Fruit fly (Drosophila melanogaster): ENCODE data around the gene Rbcn-3A.

Rbcn-3A gene

dm6 chrX:6255414-6255915, at the start of gene Rbcn-3A, which contains the start of gene Spx (continued):
- TF ChIP-seq CG7786 (GFP tag; optimal IDR thresholded peaks at IDR 0.05) (no peak), Hmx (GFP tag; optimal IDR thresholded peaks at IDR 0.05) (no peak), dmrt11E (tag; optimal IDR thresholded peaks at IDR 0.05) (peak; percentile 50), mld (GFP tag; IDR thresholded peaks at IDR 0.05; ENCODE audit: partially characterized antibody) (peak; percentile 61; the same call in 2 of the 3 replicates), Doc2 (GFP tag; IDR thresholded peaks at IDR 0.05) (no peak), Gug (GFP tag; IDR thresholded peaks at IDR 0.05) (peak; percentile 39; the same call in 1 of the 4 replicates), CG6683 (GFP tag; optimal IDR thresholded peaks at IDR 0.05) (no peak), tio (GFP tag; optimal IDR thresholded peaks at IDR 0.05) (no peak), unc-4 (GFP tag; IDR thresholded peaks at IDR 0.05; ENCODE audit: partially characterized antibody) (peak; percentile 93), sug (tag; optimal IDR thresholded peaks at IDR 0.05) (peak; percentile 33), nerfin-2 (GFP tag; IDR thresholded peaks at IDR 0.05; ENCODE audit: partially characterized antibody) (peak; percentile 89), CG10979 (tag; optimal IDR thresholded peaks at IDR 0.05) (peak; percentile 2), CG4707 (GFP tag; optimal IDR thresholded peaks at IDR 0.05) (no peak), zf30C (GFP tag; optimal IDR thresholded peaks at IDR 0.05) (no peak), CG8290 (GFP tag; optimal IDR thresholded peaks at IDR 0.05) (no peak), CG8290 (tag; optimal IDR thresholded peaks at IDR 0.05) (no peak), pzg (GFP tag; optimal IDR thresholded peaks at IDR 0.05) (peak; percentile 42), CG14667 (GFP tag; IDR thresholded peaks at IDR 0.05) (no peak), kah (GFP tag; optimal IDR thresholded peaks at IDR 0.05) (no peak), D19A (tag; optimal IDR thresholded peaks at IDR 0.05) (peak; percentile 21), Myb (GFP tag; optimal IDR thresholded peaks at IDR 0.05) (no peak), Med (GFP tag) (no peak), CG3065 (GFP tag; optimal IDR thresholded peaks at IDR 0.05) (no peak), pros (GFP tag; optimal IDR thresholded peaks at IDR 0.05) (no peak), cato (GFP tag; optimal IDR thresholded peaks at IDR 0.05; ENCODE audit: borderline replicate concordance) (no peak), CG9215 (GFP tag; IDR thresholded peaks at IDR 0.05) (0 out of 2 replicates have a peak, but pooled peaks have one; percentile 11), exex (tag; optimal IDR thresholded peaks at IDR 0.05) (no peak), B-H2 (GFP tag; optimal IDR thresholded peaks at IDR 0.05) (peak; percentile 6), CG15011 (GFP tag; optimal IDR thresholded peaks at IDR 0.05) (no peak), Hmr (GFP tag; optimal IDR thresholded peaks at IDR 0.05) (peak; percentile 27), CG14710 (tag; optimal IDR thresholded peaks at IDR 0.05) (peak; percentile 65), CG16863 (GFP tag; optimal IDR thresholded peaks at IDR 0.05) (no peak), sens (GFP tag) (peak; percentile 57), Abd-B (GFP tag; optimal IDR thresholded peaks at IDR 0.05) (peak; percentile 40), CG7987 (GFP tag; optimal IDR thresholded peaks at IDR 0.05) (no peak), CG10209 (GFP tag; optimal IDR thresholded peaks at IDR 0.05) (no peak), CG4730 (GFP tag; IDR thresholded peaks at IDR 0.05) (no peak), Hand (GFP tag; optimal IDR thresholded peaks at IDR 0.05) (no peak), CG1233 (GFP tag; optimal IDR thresholded peaks at IDR 0.05) (no peak), CG33213 (GFP tag; optimal IDR thresholded peaks at IDR 0.05) (no peak), yki (optimal IDR thresholded peaks at IDR 0.05) (no peak), Lpt (GFP tag; optimal IDR thresholded peaks at IDR 0.05) (no peak), CG17328 (GFP tag; IDR thresholded peaks at IDR 0.05) (peak; percentile 29; the same call in 1 of the 2 replicates), CG6689 (GFP tag; IDR thresholded peaks at IDR 0.05) (no peak), CG1529 (GFP tag; optimal IDR thresholded peaks at IDR 0.05) (no peak), CG17361 (GFP tag; IDR thresholded peaks at IDR 0.05) (peak; percentile 62; the same call in 2 of the 3 replicates), CG3995 (GFP tag; optimal IDR thresholded peaks at IDR 0.05) (peak; percentile 4), stc (GFP tag; IDR thresholded peaks at IDR 0.05) (no peak), zfh1 (GFP tag; IDR thresholded peaks at IDR 0.05) (no peak), CG30020 (tag; optimal IDR thresholded peaks at IDR 0.05) (peak; percentile 32), CG34224 (GFP tag; IDR thresholded peaks at IDR 0.05; ENCODE audit: partially characterized antibody) (peak; percentile 81)
